Worm (Caenorhabditis elegans): ENCODE measurements around the gene C08F8.2.

Gene C08F8.2

ce11 chrIV:11146492-11146891 lies 4.3 kb upstream of the C08F8.2 start:
- TF ChIP-seq ceh-43 (GFP tag; optimal IDR thresholded peaks at IDR 0.05) (no peak), snpc-4 (tag; optimal IDR thresholded peaks at IDR 0.05) (no peak), lin-32 (GFP tag; optimal IDR thresholded peaks at IDR 0.05) (no peak), nhr-28 (tag; optimal IDR thresholded peaks at IDR 0.05) (no peak)

ce11 chrIV:11146962-11147470 lies 3.8 kb upstream of the C08F8.2 start, which contains the start of gene pigq-1:
Gene pigq-1, minus strand, starts transcription at chrIV:11147247.
- TF ChIP-seq ztf-11 (tag; optimal IDR thresholded peaks at IDR 0.05) (no peak), snpc-4 (tag; optimal IDR thresholded peaks at IDR 0.05) (no peak), ceh-83 (GFP tag; optimal IDR thresholded peaks at IDR 0.05) (no peak), lin-13 (tag; optimal IDR thresholded peaks at IDR 0.05) (no peak), nhr-237 (tag; optimal IDR thresholded peaks at IDR 0.05) (no peak), pha-4 (tag; optimal IDR thresholded peaks at IDR 0.05) (no peak), unc-39 (tag; optimal IDR thresholded peaks at IDR 0.05) (no peak), bed-3 (GFP tag; optimal IDR thresholded peaks at IDR 0.05) (no peak), hlh-1 (tag; optimal IDR thresholded peaks at IDR 0.05) (no peak), sptf-1 (tag; optimal IDR thresholded peaks at IDR 0.05) (no peak), nhr-12 (tag; optimal IDR thresholded peaks at IDR 0.05) (no peak), M03D4.4 (tag; optimal IDR thresholded peaks at IDR 0.05) (no peak), nhr-28 (tag; optimal IDR thresholded peaks at IDR 0.05) (no peak), mab-5 (tag; optimal IDR thresholded peaks at IDR 0.05) (no peak), flh-1 (GFP tag; optimal IDR thresholded peaks at IDR 0.05) (no peak), drap-1 (GFP tag; optimal IDR thresholded peaks at IDR 0.05) (no peak), sem-2 (GFP tag; optimal IDR thresholded peaks at IDR 0.05) (no peak), lin-32 (GFP tag; optimal IDR thresholded peaks at IDR 0.05) (no peak), zip-8 (tag; optimal IDR thresholded peaks at IDR 0.05) (no peak)

- TF ChIP-seq lin-32 (GFP tag; optimal IDR thresholded peaks at IDR 0.05) (no peak), sem-2 (GFP tag; optimal IDR thresholded peaks at IDR 0.05) (no peak), mab-5 (tag; optimal IDR thresholded peaks at IDR 0.05) (no peak), lin-13 (tag; optimal IDR thresholded peaks at IDR 0.05) (no peak), ceh-43 (GFP tag; optimal IDR thresholded peaks at IDR 0.05) (no peak), cnd-1 (tag; optimal IDR thresholded peaks at IDR 0.05) (no peak), ces-1 (GFP tag; optimal IDR thresholded peaks at IDR 0.05) (no peak), ham-2 (GFP tag; optimal IDR thresholded peaks at IDR 0.05) (no peak), tbx-8 (GFP tag; optimal IDR thresholded peaks at IDR 0.05) (no peak), nhr-76 (tag; optimal IDR thresholded peaks at IDR 0.05) (no peak), mls-2 (tag; optimal IDR thresholded peaks at IDR 0.05) (no peak), ztf-11 (tag; optimal IDR thresholded peaks at IDR 0.05) (no peak), unc-120 (tag; optimal IDR thresholded peaks at IDR 0.05; ENCODE audit: poor library complexity, severe bottlenecking) (no peak), unc-62 (GFP tag; optimal IDR thresholded peaks at IDR 0.05) (no peak), drap-1 (GFP tag; optimal IDR thresholded peaks at IDR 0.05) (no peak)
Measured at ce11 chrIV:11148788-11149366, 1.9 kb upstream of the C08F8.2 start.

ce11 chrIV:11149454-11150163 lies 1.2 kb upstream of the C08F8.2 start, which contains the start of the genes F01G4.6 and pfd-1:
Gene F01G4.6, minus strand, starts transcription at chrIV:11149504.
Gene pfd-1, plus strand, starts transcription at chrIV:11150113.
- TF ChIP-seq lin-32 (GFP tag; optimal IDR thresholded peaks at IDR 0.05), result no peak
- peak; percentile 86 for TF ChIP-seq ces-1 (GFP tag; optimal IDR thresholded peaks at IDR 0.05)
- no peak for TF ChIP-seq ceh-83 (GFP tag; optimal IDR thresholded peaks at IDR 0.05)
- TF ChIP-seq unc-62 (GFP tag; optimal IDR thresholded peaks at IDR 0.05), result peak; percentile 58
- no peak for TF ChIP-seq zip-8 (tag; optimal IDR thresholded peaks at IDR 0.05)
- TF ChIP-seq elt-3 (tag; optimal IDR thresholded peaks at IDR 0.05), result no peak
- TF ChIP-seq lin-13 (tag; optimal IDR thresholded peaks at IDR 0.05), result peak; percentile 79
- TF ChIP-seq nhr-76 (tag; optimal IDR thresholded peaks at IDR 0.05), result no peak
- TF ChIP-seq drap-1 (GFP tag; optimal IDR thresholded peaks at IDR 0.05), result peak; percentile 20
- peak; percentile 74 for TF ChIP-seq sptf-1 (tag; optimal IDR thresholded peaks at IDR 0.05)
- TF ChIP-seq blmp-1 (tag; optimal IDR thresholded peaks at IDR 0.05), result peak; percentile 23
- TF ChIP-seq ham-2 (GFP tag; optimal IDR thresholded peaks at IDR 0.05), result no peak
- TF ChIP-seq nhr-2 (tag; optimal IDR thresholded peaks at IDR 0.05), result peak; percentile 24
- TF ChIP-seq bed-3 (GFP tag; optimal IDR thresholded peaks at IDR 0.05), result no peak
- no peak for TF ChIP-seq mab-5 (tag; optimal IDR thresholded peaks at IDR 0.05)
- TF ChIP-seq unc-120 (tag; optimal IDR thresholded peaks at IDR 0.05; ENCODE audit: poor library complexity, severe bottlenecking), result peak; percentile 69
- no peak for TF ChIP-seq unc-39 (tag; optimal IDR thresholded peaks at IDR 0.05)
- peak; percentile 88 for TF ChIP-seq nhr-237 (tag; optimal IDR thresholded peaks at IDR 0.05)
- TF ChIP-seq hlh-1 (tag; optimal IDR thresholded peaks at IDR 0.05), result peak; percentile 57
- no peak for TF ChIP-seq elt-1 (tag; optimal IDR thresholded peaks at IDR 0.05; ENCODE audit: borderline replicate concordance, insufficient read depth)
- peak; percentile 25 for TF ChIP-seq cnd-1 (tag; optimal IDR thresholded peaks at IDR 0.05)
- TF ChIP-seq M03D4.4 (tag; optimal IDR thresholded peaks at IDR 0.05), result peak; percentile 65
- TF ChIP-seq mls-2 (tag; optimal IDR thresholded peaks at IDR 0.05), result no peak
- TF ChIP-seq nhr-28 (tag; optimal IDR thresholded peaks at IDR 0.05), result no peak
- TF ChIP-seq flh-1 (GFP tag; optimal IDR thresholded peaks at IDR 0.05), result no peak
- peak; percentile 82 for TF ChIP-seq mep-1 (tag; optimal IDR thresholded peaks at IDR 0.05)
- peak; percentile 97 for TF ChIP-seq lsy-2 (tag; optimal IDR thresholded peaks at IDR 0.05)
- TF ChIP-seq ceh-39 (tag; optimal IDR thresholded peaks at IDR 0.05), result peak; percentile 29
- TF ChIP-seq pha-4 (tag; optimal IDR thresholded peaks at IDR 0.05), result peak; percentile 71
- no peak for TF ChIP-seq nhr-12 (tag; optimal IDR thresholded peaks at IDR 0.05)

Data from whole organism, mixed stage, embryonic.